Worm (Caenorhabditis elegans) whole organism, L4 larva: ENCODE results near the gene skr-17.
A peak's percentile ranks its signal among the peaks of the same experiment; 100 is the strongest.

Source experiments
- D1046.2 ChIP-seq: fragments of 200-800 bp; sonication (Bioruptor generic); IDR thresholded peaks from 2 replicates; pipeline ENCODE4 v1.3.6; 2022; ENCODE audit warnings: missing genetic modification characterization, missing compliant biosample characterization
- F49E8.2 ChIP-seq: sonication (generic microtip); optimal IDR thresholded peaks from 2 replicates; lab custom pipeline; 2016; ENCODE audit warnings: missing compliant biosample characterization, mild to moderate bottlenecking, missing genetic modification characterization, borderline replicate concordance
- T26A8.4 ChIP-seq: fragments of 200-800 bp; sonication (Bioruptor generic); IDR thresholded peaks from 2 replicates; pipeline ENCODE4 v1.3.6; 2022; ENCODE audit warnings: missing genetic modification characterization, missing compliant biosample characterization
- Y105C5A.15 ChIP-seq: fragments of 200-800 bp; sonication (Bioruptor generic); IDR thresholded peaks from 2 replicates; pipeline ENCODE4 v1.3.6; 2022; ENCODE audit warnings: missing genetic modification characterization, missing compliant biosample characterization
- Y48G9A.11 ChIP-seq: fragments of 200-800 bp; sonication (Bioruptor generic); IDR thresholded peaks from 2 replicates; pipeline ENCODE4 v1.3.6; 2022; ENCODE audit warnings: missing genetic modification reagents, missing genetic modification characterization, missing compliant biosample characterization
- Y5F2A.4 ChIP-seq: fragments of 200-800 bp; sonication (Bioruptor generic); optimal IDR thresholded peaks from 2 replicates; lab custom pipeline; 2018; ENCODE audit warnings: mild to moderate bottlenecking, missing genetic modification characterization, missing compliant biosample characterization
- ZK337.2 ChIP-seq: fragments of 200-800 bp; sonication (Bioruptor generic); IDR thresholded peaks from 2 replicates; pipeline ENCODE4 v1.3.6; 2022; ENCODE audit warnings: missing genetic modification reagents, missing genetic modification characterization, missing compliant biosample characterization
- aha-1 ChIP-seq: fragments of 150-350 bp; peaks from one replicate; lab custom pipeline; 2014; ENCODE audit warnings: missing biosample characterization, missing genetic modification characterization
- ama-1 ChIP-seq: fragments of 150-350 bp; optimal IDR thresholded peaks from 2 replicates; lab custom pipeline; 2014; ENCODE audit warnings: inconsistent platforms, mixed read lengths
- arid-1 ChIP-seq: fragments of 200-800 bp; sonication (Bioruptor generic); conservative IDR thresholded peaks from 2 replicates; pipeline ENCODE4 v1.3.6; 2022; ENCODE audit warnings: missing genetic modification reagents, missing genetic modification characterization, missing compliant biosample characterization
- ceh-20 ChIP-seq: fragments of 200-800 bp; sonication (Bioruptor generic); IDR thresholded peaks from 2 replicates; pipeline ENCODE4 v1.3.6; 2022; ENCODE audit warnings: missing genetic modification reagents, missing genetic modification characterization, missing compliant biosample characterization
- ces-1 ChIP-seq: fragments of 150-350 bp; sonication (generic microtip); optimal IDR thresholded peaks from 4 replicates; lab custom pipeline; 2014; ENCODE audit warnings: missing biosample characterization, missing genetic modification reagents, missing genetic modification characterization
- ctbp-1 ChIP-seq: fragments of 200-800 bp; sonication (Bioruptor generic); IDR thresholded peaks from 2 replicates; pipeline ENCODE4 v1.3.6; 2022; ENCODE audit warnings: missing genetic modification reagents, missing genetic modification characterization, missing compliant biosample characterization
- daf-8 ChIP-seq: fragments of 200-800 bp; sonication (Bioruptor generic); IDR thresholded peaks from 2 replicates; pipeline ENCODE4 v1.3.6; 2022; ENCODE audit warnings: missing genetic modification characterization, missing compliant biosample characterization
- dmd-6 ChIP-seq: fragments of 200-800 bp; sonication (Bioruptor generic); IDR thresholded peaks from 2 replicates; pipeline ENCODE4 v1.3.6; 2022; ENCODE audit warnings: missing genetic modification reagents, missing genetic modification characterization, missing compliant biosample characterization
- dmd-8 ChIP-seq: fragments of 200-800 bp; sonication (Bioruptor generic); IDR thresholded peaks from 2 replicates; pipeline ENCODE4 v1.3.6; 2022; ENCODE audit warnings: missing genetic modification characterization, missing compliant biosample characterization
- dpl-1 ChIP-seq: fragments of 150-350 bp; optimal IDR thresholded peaks from 2 replicates; lab custom pipeline; 2014; ENCODE audit warnings: missing biosample characterization, missing genetic modification reagents, missing genetic modification characterization
- egl-27 ChIP-seq: sonication (generic microtip); optimal IDR thresholded peaks from 3 replicates; lab custom pipeline; 2017; ENCODE audit warnings: missing biosample characterization, missing genetic modification reagents, missing genetic modification characterization
- fkh-10 ChIP-seq: fragments of 150-350 bp; optimal IDR thresholded peaks from 2 replicates; lab custom pipeline; 2014; ENCODE audit warnings: missing biosample characterization, missing genetic modification reagents, missing genetic modification characterization
- hlh-11 ChIP-seq: fragments of 200-800 bp; sonication (Bioruptor generic); optimal IDR thresholded peaks from 2 replicates; lab custom pipeline; 2018; ENCODE audit warnings: mild to moderate bottlenecking, missing genetic modification characterization, missing compliant biosample characterization
- hlh-30 ChIP-seq: sonication (generic microtip); optimal IDR thresholded peaks from 2 replicates; lab custom pipeline; 2017; ENCODE audit warnings: antibody characterized with exemption, mild to moderate bottlenecking, missing genetic modification characterization, missing compliant biosample characterization; ENCODE audit not compliant: insufficient read depth
- lin-1 ChIP-seq: fragments of 200-800 bp; sonication (Bioruptor generic); IDR thresholded peaks from 2 replicates; pipeline ENCODE4 v1.3.6; 2022; ENCODE audit warnings: missing genetic modification reagents, missing genetic modification characterization, missing compliant biosample characterization
- lsy-2 ChIP-seq, 2 experiments: fragments of 150-350 bp in 1 of 2; sonication (generic microtip) in 1 of 2; optimal IDR thresholded peaks; 2 replicates each; lab custom pipeline; 2014 to 2017; ENCODE audit warnings: missing biosample characterization in 2 of 2, missing genetic modification characterization in 2 of 2
- madf-5 ChIP-seq, 2 experiments: fragments of 200-800 bp; sonication (Bioruptor generic); IDR thresholded peaks; 2 replicates each; pipeline ENCODE4 v1.3.6; 2022; ENCODE audit warnings: missing compliant biosample characterization in 2 of 2, missing genetic modification characterization in 2 of 2
- mdl-1 ChIP-seq, 2 experiments: fragments of 150-350 bp in 1 of 2; sonication (generic microtip) in 1 of 2; optimal IDR thresholded peaks; 2 replicates each; lab custom pipeline; 2014 to 2017; ENCODE audit warnings: missing biosample characterization in 2 of 2, missing genetic modification characterization in 2 of 2
- mxl-3 ChIP-seq: fragments of 200-800 bp; sonication (Bioruptor generic); optimal IDR thresholded peaks from 2 replicates; lab custom pipeline; 2018; ENCODE audit warnings: mild to moderate bottlenecking, missing genetic modification characterization, missing compliant biosample characterization
- nhr-11 ChIP-seq: fragments of 150-350 bp; optimal IDR thresholded peaks from 2 replicates; lab custom pipeline; 2014; ENCODE audit warnings: missing biosample characterization, missing genetic modification characterization
- nhr-237 ChIP-seq: sonication (generic microtip); optimal IDR thresholded peaks from 2 replicates; lab custom pipeline; 2017; ENCODE audit warnings: missing biosample characterization, missing genetic modification characterization
- nhr-41 ChIP-seq: fragments of 200-800 bp; sonication (Bioruptor generic); IDR thresholded peaks from 2 replicates; pipeline ENCODE4 v1.3.6; 2022; ENCODE audit warnings: missing genetic modification reagents, missing genetic modification characterization, missing compliant biosample characterization
- nhr-42 ChIP-seq: fragments of 200-800 bp; sonication (Bioruptor generic); IDR thresholded peaks from 2 replicates; pipeline ENCODE4 v1.3.6; 2022; ENCODE audit warnings: missing genetic modification characterization, missing compliant biosample characterization
- nhr-77 ChIP-seq: fragments of 150-350 bp; optimal IDR thresholded peaks from 2 replicates; lab custom pipeline; 2014; ENCODE audit warnings: missing biosample characterization, missing genetic modification characterization
- pqm-1 ChIP-seq: sonication (generic microtip); optimal IDR thresholded peaks from 2 replicates; lab custom pipeline; 2017; ENCODE audit warnings: missing biosample characterization, missing genetic modification characterization
- saeg-2 ChIP-seq: fragments of 200-800 bp; sonication (Bioruptor generic); IDR thresholded peaks from 2 replicates; pipeline ENCODE4 v1.3.6; 2022; ENCODE audit warnings: missing genetic modification reagents, missing genetic modification characterization, missing compliant biosample characterization
- skn-1 ChIP-seq: fragments of 150-350 bp; optimal IDR thresholded peaks from 2 replicates; lab custom pipeline; 2014; ENCODE audit warnings: missing biosample characterization, missing genetic modification characterization
- unc-130 ChIP-seq: sonication (generic microtip); optimal IDR thresholded peaks from 2 replicates; lab custom pipeline; 2016; ENCODE audit warnings: missing genetic modification reagents, missing genetic modification characterization, missing compliant biosample characterization
- vab-7 ChIP-seq: fragments of 200-800 bp; sonication (Bioruptor generic); IDR thresholded peaks from 2 replicates; pipeline ENCODE4 v1.3.6; 2022; ENCODE audit warnings: missing genetic modification reagents, missing genetic modification characterization, missing compliant biosample characterization
- zfp-3 ChIP-seq: fragments of 200-800 bp; sonication (Bioruptor generic); conservative IDR thresholded peaks from 2 replicates; pipeline ENCODE4 v1.3.6; 2022; ENCODE audit warnings: missing genetic modification reagents, missing genetic modification characterization, missing compliant biosample characterization
- zip-11 ChIP-seq: fragments of 200-800 bp; sonication (Bioruptor generic); IDR thresholded peaks from 2 replicates; pipeline ENCODE4 v1.3.6; 2022; ENCODE audit warnings: missing genetic modification characterization, missing compliant biosample characterization
- zip-2 ChIP-seq: fragments of 150-350 bp; optimal IDR thresholded peaks from 2 replicates; lab custom pipeline; 2014; ENCODE audit warnings: missing biosample characterization, missing genetic modification characterization
- ztf-11 ChIP-seq: fragments of 150-350 bp; optimal IDR thresholded peaks from 2 replicates; lab custom pipeline; 2014; ENCODE audit warnings: missing biosample characterization, missing genetic modification characterization

skr-17 gene

DNA sequence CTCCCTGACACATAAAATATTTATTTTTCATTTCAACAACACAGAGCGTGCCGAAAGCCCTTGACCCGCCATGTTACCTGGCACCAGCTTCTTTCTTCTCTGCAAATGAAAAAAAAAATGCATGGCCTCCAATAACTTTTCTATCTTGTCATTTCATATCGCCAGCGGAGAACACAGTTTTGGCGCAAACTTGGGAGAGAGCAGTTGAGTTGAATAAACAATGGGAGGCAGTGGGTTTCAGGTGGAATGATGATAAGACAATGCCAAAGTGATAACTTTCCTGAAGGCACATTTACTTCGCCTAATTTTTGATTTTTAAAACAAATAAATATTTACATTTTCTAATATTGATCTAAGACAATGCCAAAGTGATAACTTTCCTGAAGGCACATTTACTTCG lies 17.9 kb downstream of the skr-17 start:
- TF ChIP-seq pqm-1 (tag; lab: Kevin White, UChicago): peak; percentile 52
- no peak for TF ChIP-seq D1046.2 (GFP tag; lab: Robert Waterston, UW)
- peak; percentile 25; the same call in 1 of the 2 replicates for TF ChIP-seq dmd-6 (GFP tag; lab: Robert Waterston, UW)

DNA sequence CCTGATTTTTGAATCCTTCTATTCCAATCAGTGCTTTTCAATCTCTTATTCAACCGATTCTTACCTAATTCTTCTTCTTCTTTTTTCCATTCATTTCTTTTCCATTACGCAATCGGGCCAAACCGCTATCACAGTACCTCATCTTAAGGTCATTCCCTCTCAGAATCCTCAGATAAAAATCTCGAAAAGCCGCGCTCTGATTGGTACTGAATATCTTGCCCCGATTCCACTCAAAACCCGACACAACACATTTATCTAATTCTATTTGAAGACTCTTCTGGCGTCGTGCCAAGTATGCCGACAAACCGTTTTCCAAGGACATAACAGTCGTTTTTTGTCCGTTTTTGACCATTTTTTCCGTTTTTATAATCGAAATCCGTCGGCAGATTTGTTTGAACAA lies 18.6 kb downstream of the skr-17 start:
- TF ChIP-seq nhr-237 (tag; lab: Kevin White, UChicago): no peak
- TF ChIP-seq ces-1: no peak
- no peak for TF ChIP-seq daf-8 (GFP tag; lab: Robert Waterston, UW)
- TF ChIP-seq zip-11 (GFP tag; lab: Robert Waterston, UW): no peak
- no peak for TF ChIP-seq ama-1 (lab: Kevin White, UChicago)
- TF ChIP-seq egl-27 (tag; lab: Kevin White, UChicago): no peak
- no peak for TF ChIP-seq dmd-8 (GFP tag; lab: Robert Waterston, UW)
- TF ChIP-seq nhr-11: no peak
- no peak for TF ChIP-seq zfp-3 (GFP tag; lab: Robert Waterston, UW)
- TF ChIP-seq T26A8.4 (GFP tag; lab: Robert Waterston, UW): no peak
- TF ChIP-seq nhr-77 (tag; lab: Kevin White, UChicago): no peak
- TF ChIP-seq ceh-20: no peak
- TF ChIP-seq saeg-2 (GFP tag; lab: Robert Waterston, UW): no peak

DNA sequence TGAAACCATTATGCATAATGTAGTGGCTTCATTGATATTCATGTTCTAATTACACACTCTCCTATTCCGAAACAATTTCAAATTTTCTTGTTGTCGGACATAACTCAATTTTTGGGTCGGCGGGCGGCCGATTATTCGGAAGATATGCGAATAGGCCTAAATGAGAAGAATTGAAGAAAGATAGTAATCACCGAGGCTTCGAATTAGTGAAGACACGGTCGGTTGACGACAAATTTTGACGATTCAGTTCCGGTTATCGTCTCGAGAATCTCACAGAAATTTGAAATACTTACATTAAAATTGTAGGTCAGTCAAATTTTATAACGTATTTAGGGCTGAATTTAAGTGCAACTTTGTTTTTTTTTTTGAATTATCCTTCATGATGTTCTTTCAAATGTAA lies 19.9 kb downstream of the skr-17 start:
- no peak for TF ChIP-seq aha-1 (tag; lab: Kevin White, UChicago)
- TF ChIP-seq nhr-237 (tag; lab: Kevin White, UChicago): no peak
- TF ChIP-seq vab-7 (GFP tag; lab: Robert Waterston, UW): no peak
- TF ChIP-seq ZK337.2 (GFP tag; lab: Robert Waterston, UW): no peak
- TF ChIP-seq fkh-10 (GFP tag; lab: Kevin White, UChicago): no peak
- no peak for TF ChIP-seq Y48G9A.11 (GFP tag; lab: Robert Waterston, UW)
- no peak for TF ChIP-seq Y105C5A.15
- no peak for TF ChIP-seq ctbp-1
- no peak for TF ChIP-seq unc-130 (GFP tag; lab: Kevin White, UChicago)
- no peak for TF ChIP-seq mdl-1 (tag; optimal IDR thresholded peaks at IDR 0.05; lab: Kevin White, UChicago)
- no peak for TF ChIP-seq lsy-2 (tag; optimal IDR thresholded peaks at IDR 0.05; lab: Kevin White, UChicago)
- TF ChIP-seq ztf-11 (tag; lab: Kevin White, UChicago): no peak
- no peak for TF ChIP-seq arid-1 (GFP tag; lab: Robert Waterston, UW)
- TF ChIP-seq lin-1: no peak
- no peak for TF ChIP-seq skn-1 (tag; lab: Kevin White, UChicago)
- no peak for TF ChIP-seq nhr-42

DNA sequence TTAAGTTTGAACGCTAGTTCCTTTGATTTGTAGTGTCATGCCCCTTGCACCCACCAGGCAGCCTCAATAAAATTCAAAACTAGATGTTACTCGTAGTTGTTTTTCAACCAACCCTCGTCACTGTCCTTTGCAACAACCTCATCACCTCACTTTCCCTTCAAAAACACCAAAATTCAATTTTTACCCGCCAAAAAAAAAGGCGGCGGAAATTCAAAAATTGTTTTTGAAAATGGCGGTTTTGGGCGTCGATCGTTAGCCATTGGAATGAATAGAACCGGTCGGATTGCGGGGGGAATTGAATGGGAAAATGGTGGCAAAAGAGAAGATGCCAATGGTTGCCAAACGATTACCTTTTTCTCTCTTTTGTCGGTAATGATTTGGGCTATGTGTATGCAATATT lies 22.7 kb downstream of the skr-17 start:
- no peak for TF ChIP-seq D1046.2 (GFP tag; lab: Robert Waterston, UW)
- TF ChIP-seq Y5F2A.4: no peak

DNA sequence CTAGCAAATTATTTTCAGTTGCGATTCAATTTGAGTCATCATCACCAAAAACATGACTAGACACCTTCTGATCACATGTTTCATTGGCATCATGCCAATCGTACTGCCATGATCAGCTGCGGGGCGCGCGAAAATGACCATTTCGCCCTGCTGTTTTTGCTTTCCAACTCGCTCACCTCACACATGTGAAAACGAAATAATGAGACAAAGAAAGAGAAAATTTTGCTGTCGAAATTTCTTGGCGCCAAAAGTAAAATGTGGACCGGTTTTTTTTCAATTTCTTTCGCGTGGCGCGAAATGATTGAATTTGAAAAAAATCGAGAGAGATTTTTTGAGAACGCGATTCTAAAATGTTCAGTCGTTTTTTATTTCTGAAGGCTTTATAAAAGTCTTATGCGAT lies 23.6 kb downstream of the skr-17 start:
- no peak for TF ChIP-seq madf-5 (GFP tag; IDR thresholded peaks at IDR 0.05; lab: Robert Waterston, UW)
- peak; percentile 45; the same call in 1 of the 2 replicates for TF ChIP-seq dmd-6 (GFP tag; lab: Robert Waterston, UW)
- TF ChIP-seq nhr-41 (GFP tag; lab: Robert Waterston, UW): no peak
- TF ChIP-seq hlh-30 (tag; lab: Kevin White, UChicago): peak; percentile 70
- peak; percentile 67 for TF ChIP-seq dpl-1
- TF ChIP-seq mxl-3 (GFP tag; lab: Kevin White, UChicago): peak; percentile 11
- peak; percentile 9 for TF ChIP-seq hlh-11
- TF ChIP-seq zip-2: no peak
- TF ChIP-seq F49E8.2 (tag; lab: Kevin White, UChicago): no peak
